Fruit fly (Drosophila melanogaster): Measurements from ENCODE around the gene mRpS35.

dm6 chr3L:2825377-2825776, 44.7 kb downstream of the mRpS35 start:
- TF ChIP-seq CTCF (optimal IDR thresholded peaks at IDR 0.05) (no peak), CG8478 (optimal IDR thresholded peaks at IDR 0.05) (no peak)
